Worm (Caenorhabditis elegans) whole organism, early embryonic: ENCODE measurements around the gene sru-48.

Experiments
- F13C5.2 ChIP-seq: sonication (generic microtip); optimal IDR thresholded peaks from 2 replicates; lab custom pipeline; 2017; ENCODE audit warnings: mild to moderate bottlenecking, missing genetic modification characterization, inconsistent platforms, missing compliant biosample characterization
- aly-1 ChIP-seq: sonication (generic microtip); optimal IDR thresholded peaks from 2 replicates; lab custom pipeline; 2016; ENCODE audit warnings: missing genetic modification characterization, missing compliant biosample characterization
- hmbx-1 ChIP-seq: sonication (generic microtip); optimal IDR thresholded peaks from 2 replicates; lab custom pipeline; 2016; ENCODE audit warnings: mild to moderate bottlenecking, missing genetic modification characterization, missing compliant biosample characterization
- sea-1 ChIP-seq: fragments of 200-800 bp; sonication (Bioruptor generic); conservative IDR thresholded peaks from 2 replicates; pipeline ENCODE4 v1.3.6; 2022; ENCODE audit warnings: missing genetic modification characterization, missing compliant biosample characterization
- tra-4 ChIP-seq: sonication (generic microtip); optimal IDR thresholded peaks from 2 replicates; lab custom pipeline; 2017; ENCODE audit warnings: missing genetic modification characterization, missing compliant biosample characterization

- no peak for TF ChIP-seq hmbx-1 (tag; lab: Kevin White, UChicago)
- TF ChIP-seq sea-1 (GFP tag; lab: Robert Waterston, UW) = no peak
- no peak for TF ChIP-seq tra-4 (tag; lab: Kevin White, UChicago)
- TF ChIP-seq aly-1 (tag; lab: Kevin White, UChicago) = no peak
- TF ChIP-seq F13C5.2 = no peak
These were observed 25.7 kb upstream of the sru-48 start, which contains the start of gene C31H2.3 for ce11 chrX:5154278-5154677.
